Worm (Caenorhabditis elegans) whole organism, late embryonic: ENCODE measurements around the gene lgc-58.

Experiments used
- C38D4.7 ChIP-seq: fragments of 200-800 bp; sonication (Bioruptor generic); optimal IDR thresholded peaks from 2 replicates; lab custom pipeline; 2018; ENCODE audit warnings: mild to moderate bottlenecking, missing genetic modification characterization, moderate library complexity, missing compliant biosample characterization
- ama-1 ChIP-seq: fragments of 150-350 bp; optimal IDR thresholded peaks from 2 replicates; lab custom pipeline; 2014
- elt-4 ChIP-seq: sonication (generic microtip); optimal IDR thresholded peaks from 2 replicates; lab custom pipeline; 2016; ENCODE audit warnings: missing genetic modification characterization, missing compliant biosample characterization
- fkh-10 ChIP-seq: fragments of 150-350 bp; optimal IDR thresholded peaks from 2 replicates; lab custom pipeline; 2014; ENCODE audit warnings: missing biosample characterization, missing genetic modification reagents, missing genetic modification characterization
- nhr-11 ChIP-seq: fragments of 150-350 bp; optimal IDR thresholded peaks from 2 replicates; lab custom pipeline; 2014; ENCODE audit warnings: missing biosample characterization, missing genetic modification characterization
- pax-1 ChIP-seq: fragments of 150-350 bp; optimal IDR thresholded peaks from 2 replicates; lab custom pipeline; 2014; ENCODE audit warnings: missing biosample characterization, missing genetic modification characterization
- sdc-2 ChIP-seq: sonication (generic microtip); optimal IDR thresholded peaks from 2 replicates; lab custom pipeline; 2016; ENCODE audit warnings: missing genotype, missing genetic modification characterization, missing compliant biosample characterization
- unc-55 ChIP-seq: sonication (generic microtip); optimal IDR thresholded peaks from 2 replicates; lab custom pipeline; 2017; ENCODE audit warnings: missing biosample characterization, missing genetic modification reagents, missing genetic modification characterization

DNA sequence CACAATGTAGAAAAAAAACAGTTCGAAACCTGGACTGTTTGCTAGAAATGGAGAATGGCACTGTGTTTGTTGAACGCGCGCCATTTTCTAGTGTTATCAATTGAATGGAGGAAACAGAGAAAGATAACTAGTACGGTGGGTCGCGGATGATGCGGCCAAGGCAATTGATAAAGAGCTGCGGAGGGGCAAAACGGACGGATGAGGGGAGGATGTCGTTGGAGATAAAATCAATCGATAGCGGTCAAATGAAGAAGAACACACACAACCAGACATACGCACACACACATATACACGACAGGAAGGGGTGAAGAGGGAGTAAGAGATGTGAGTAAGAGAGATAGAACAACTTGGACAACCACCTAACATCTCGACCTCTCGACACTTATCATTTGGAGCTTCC, 25.2 kb upstream of the lgc-58 start:
- TF ChIP-seq ama-1 (no peak), unc-55 (GFP tag; lab: Kevin White, UChicago) (no peak), pax-1 (tag; lab: Kevin White, UChicago) (no peak), nhr-11 (tag; lab: Kevin White, UChicago) (no peak), sdc-2 (tag; lab: Kevin White, UChicago) (no peak), elt-4 (tag; lab: Kevin White, UChicago) (no peak), C38D4.7 (GFP tag; lab: Kevin White, UChicago) (no peak), fkh-10 (no peak)
